Fruit fly (Drosophila melanogaster) whole organism, pupa: ENCODE results near the gene CG17328.

Experiments
- CG17806 ChIP-seq: fragments of 200-800 bp; sonication (Bioruptor generic); optimal IDR thresholded peaks from 2 replicates; lab custom pipeline; 2018; ENCODE audit warnings: missing biosample characterization, mild to moderate bottlenecking, missing genetic modification characterization, moderate library complexity
- CG34367 ChIP-seq: fragments of 200-800 bp; sonication (Bioruptor generic); optimal IDR thresholded peaks from 2 replicates; lab custom pipeline; 2018; ENCODE audit warnings: missing biosample characterization, mild to moderate bottlenecking, missing genetic modification characterization
- CG8301 ChIP-seq: fragments of 200-800 bp; sonication (Bioruptor generic); optimal IDR thresholded peaks from 2 replicates; lab custom pipeline; 2018; ENCODE audit warnings: missing biosample characterization, mild to moderate bottlenecking, missing genetic modification characterization
- gl ChIP-seq: fragments of 200-800 bp; sonication (Bioruptor generic); optimal IDR thresholded peaks from 2 replicates; lab custom pipeline; 2018; ENCODE audit warnings: missing biosample characterization, mild to moderate bottlenecking, missing genetic modification characterization

- TF ChIP-seq CG17806 (tag; lab: Kevin White, UChicago): no peak
- no peak for TF ChIP-seq gl (tag; lab: Kevin White, UChicago)
- TF ChIP-seq CG8301 (tag; lab: Kevin White, UChicago): no peak
- no peak for TF ChIP-seq CG34367 (tag; lab: Kevin White, UChicago)
Observed at dm6 chr2L:16287006-16287601, 12.6 kb upstream of the CG17328 start.
